Fruit fly (Drosophila melanogaster) whole organism, adult: ENCODE data around the gene fit.
A peak's percentile ranks its signal among the peaks of the same experiment; 100 is the strongest.

Source experiments
- CG11617 ChIP-seq: fragments of 200-800 bp; sonication (Bioruptor generic); optimal IDR thresholded peaks from 2 replicates; lab custom pipeline; 2017; ENCODE audit warnings: mild to moderate bottlenecking, missing biosample characterization, missing genetic modification reagents, missing genetic modification characterization
- CG12768 ChIP-seq: fragments of 200-800 bp; sonication (Bioruptor generic); optimal IDR thresholded peaks from 2 replicates; lab custom pipeline; 2017; ENCODE audit warnings: missing biosample characterization, missing genetic modification characterization, mild to moderate bottlenecking, moderate library complexity, missing genetic modification reagents
- CG14711 ChIP-seq: fragments of 200-800 bp; sonication (Bioruptor generic); optimal IDR thresholded peaks from 2 replicates; lab custom pipeline; 2018; ENCODE audit warnings: missing biosample characterization, mild to moderate bottlenecking, missing genetic modification characterization, moderate library complexity
- CG1620 ChIP-seq: fragments of 200-800 bp; sonication (Bioruptor generic); optimal IDR thresholded peaks from 2 replicates; lab custom pipeline; 2016; ENCODE audit warnings: missing biosample characterization, missing genetic modification characterization
- CG33017 ChIP-seq: fragments of 200-800 bp; sonication (Bioruptor generic); optimal IDR thresholded peaks from 2 replicates; lab custom pipeline; 2018; ENCODE audit warnings: missing biosample characterization, mild to moderate bottlenecking, missing genetic modification characterization, moderate library complexity
- CG5204 ChIP-seq: fragments of 200-800 bp; sonication (Bioruptor generic); optimal IDR thresholded peaks from 2 replicates; lab custom pipeline; 2016; ENCODE audit warnings: missing biosample characterization, missing genetic modification characterization
- CG7045 ChIP-seq: fragments of 200-800 bp; sonication (Bioruptor generic); optimal IDR thresholded peaks from 2 replicates; lab custom pipeline; 2017; ENCODE audit warnings: missing biosample characterization, mild to moderate bottlenecking, missing genetic modification characterization
- CG7101 ChIP-seq: fragments of 200-800 bp; sonication (Bioruptor generic); optimal IDR thresholded peaks from 2 replicates; lab custom pipeline; 2018; ENCODE audit warnings: missing biosample characterization, mild to moderate bottlenecking, missing genetic modification characterization, moderate library complexity
- Clk ChIP-seq: fragments of 200-800 bp; sonication (Bioruptor generic); optimal IDR thresholded peaks from 2 replicates; lab custom pipeline; 2017; ENCODE audit warnings: missing biosample characterization, missing genetic modification characterization
- Crg-1 ChIP-seq: fragments of 200-800 bp; sonication (Bioruptor generic); optimal IDR thresholded peaks from 2 replicates; lab custom pipeline; 2016; ENCODE audit warnings: missing biosample characterization, missing genetic modification characterization
- Hr96 ChIP-seq: fragments of 200-800 bp; sonication (Bioruptor generic); optimal IDR thresholded peaks from 2 replicates; lab custom pipeline; 2016; ENCODE audit warnings: missing biosample characterization, missing genetic modification characterization
- Mnt ChIP-seq: fragments of 200-800 bp; sonication (Bioruptor generic); optimal IDR thresholded peaks from 2 replicates; lab custom pipeline; 2016; ENCODE audit warnings: missing biosample characterization, mild to moderate bottlenecking, missing genetic modification characterization
- bab1 ChIP-seq: fragments of 200-800 bp; sonication (Bioruptor generic); optimal IDR thresholded peaks from 3 replicates; lab custom pipeline; 2019; ENCODE audit warnings: missing biosample characterization, mild to moderate bottlenecking, missing genetic modification characterization, moderate library complexity
- cic ChIP-seq: fragments of 200-800 bp; sonication (Bioruptor generic); optimal IDR thresholded peaks from 2 replicates; lab custom pipeline; 2017; ENCODE audit warnings: missing biosample characterization, mild to moderate bottlenecking, missing genetic modification characterization, moderate library complexity
- cnc ChIP-seq, 2 experiments: fragments of >200 bp; optimal IDR thresholded peaks; 2 replicates each; lab custom pipeline; 2017
- kay ChIP-seq: fragments of 200-800 bp; sonication (Bioruptor generic); peaks from one replicate; lab custom pipeline; 2016; ENCODE audit warnings: missing biosample characterization, missing genetic modification characterization, borderline replicate concordance
- ovo ChIP-seq: fragments of 200-800 bp; sonication (Bioruptor generic); optimal IDR thresholded peaks from 2 replicates; lab custom pipeline; 2016; ENCODE audit warnings: missing biosample characterization, missing genetic modification characterization
- pad ChIP-seq: fragments of 200-800 bp; sonication (Bioruptor generic); optimal IDR thresholded peaks from 3 replicates; lab custom pipeline; 2017; ENCODE audit warnings: missing biosample characterization, missing genetic modification characterization, mild to moderate bottlenecking, moderate library complexity, missing genetic modification reagents
- tj ChIP-seq: fragments of 200-800 bp; sonication (Bioruptor generic); optimal IDR thresholded peaks from 3 replicates; lab custom pipeline; 2017; ENCODE audit warnings: missing biosample characterization, mild to moderate bottlenecking, missing genetic modification characterization, moderate library complexity
- toe ChIP-seq: fragments of 200-800 bp; sonication (Bioruptor generic); optimal IDR thresholded peaks from 2 replicates; lab custom pipeline; 2016; ENCODE audit warnings: missing biosample characterization, missing genetic modification characterization

The fit gene

dm6 chr3R:21878473-21878872 is 5.8 kb downstream of the fit start, which contains the start of gene CG34148:
CG34148 (minus strand) TSS chr3R:21878686.
- TF ChIP-seq Hr96 (GFP tag; lab: Kevin White, UChicago) (no peak), kay (GFP tag; lab: Kevin White, UChicago) (peak; percentile 6)

- TF ChIP-seq kay (GFP tag; lab: Kevin White, UChicago) (no peak), CG14711 (no peak), Crg-1 (GFP tag; lab: Kevin White, UChicago) (no peak), CG12768 (GFP tag; lab: Kevin White, UChicago) (no peak), toe (GFP tag; lab: Kevin White, UChicago) (no peak), CG5204 (GFP tag; lab: Kevin White, UChicago) (no peak), cnc (optimal IDR thresholded peaks at IDR 0.05; lab: Kevin White, UChicago) (no peak), tj (no peak), ovo (GFP tag; lab: Kevin White, UChicago) (no peak)
These were observed 6.6 kb downstream of the fit start, which contains the start of gene P5CDh2 for dm6 chr3R:21877636-21878035. P5CDh2 (plus strand) TSS chr3R:21877936.

- TF ChIP-seq Mnt (GFP tag; lab: Kevin White, UChicago) (peak; percentile 90), CG12768 (GFP tag; lab: Kevin White, UChicago) (peak; percentile 22), CG1620 (GFP tag; lab: Kevin White, UChicago) (no peak), bab1 (GFP tag; lab: Kevin White, UChicago) (peak; percentile 5), CG7045 (peak; percentile 17), CG14711 (peak; percentile 28), CG33017 (tag; lab: Kevin White, UChicago) (peak; percentile 12), cnc (optimal IDR thresholded peaks at IDR 0.05; lab: Kevin White, UChicago) (no peak), CG11617 (GFP tag; lab: Kevin White, UChicago) (peak; percentile 8), ovo (GFP tag; lab: Kevin White, UChicago) (no peak), cic (GFP tag; lab: Kevin White, UChicago) (peak; percentile 9), Hr96 (GFP tag; lab: Kevin White, UChicago) (peak; percentile 58)
These were observed 9.2 kb downstream of the fit start, which contains the start of gene CG6656 for dm6 chr3R:21874982-21875466. CG6656 (plus strand) TSS chr3R:21875293.

- no peak for TF ChIP-seq CG33017 (tag; lab: Kevin White, UChicago)
- TF ChIP-seq cic (GFP tag; lab: Kevin White, UChicago): no peak
- TF ChIP-seq cnc (optimal IDR thresholded peaks at IDR 0.05; lab: Kevin White, UChicago): no peak
- no peak for TF ChIP-seq Mnt (GFP tag; lab: Kevin White, UChicago)
- TF ChIP-seq kay (GFP tag; lab: Kevin White, UChicago): peak; percentile 34
- TF ChIP-seq CG12768 (GFP tag; lab: Kevin White, UChicago): no peak
- no peak for TF ChIP-seq Crg-1 (GFP tag; lab: Kevin White, UChicago)
These were observed 10.8 kb downstream of the fit start, which contains the start of gene CG31178 for dm6 chr3R:21873439-21873838. CG31178 (plus strand) TSS chr3R:21873739.

- TF ChIP-seq kay (GFP tag; lab: Kevin White, UChicago) (peak; percentile 72), CG12768 (GFP tag; lab: Kevin White, UChicago) (no peak), cic (GFP tag; lab: Kevin White, UChicago) (peak; percentile 52)
These were observed 12.8 kb downstream of the fit start for dm6 chr3R:21871348-21871940.

- peak; percentile 95 for TF ChIP-seq CG5204 (GFP tag; lab: Kevin White, UChicago)
- peak; percentile 86 for TF ChIP-seq CG1620 (GFP tag; lab: Kevin White, UChicago)
- TF ChIP-seq kay (GFP tag; lab: Kevin White, UChicago): peak; percentile 97
- peak; percentile 88 for TF ChIP-seq Mnt (GFP tag; lab: Kevin White, UChicago)
- TF ChIP-seq ovo (GFP tag; lab: Kevin White, UChicago): peak; percentile 87
- peak; percentile 93 for TF ChIP-seq CG33017 (tag; lab: Kevin White, UChicago)
- peak; percentile 88 for TF ChIP-seq Crg-1 (GFP tag; lab: Kevin White, UChicago)
- peak; percentile 95 for TF ChIP-seq Hr96 (GFP tag; lab: Kevin White, UChicago)
- peak; percentile 98 for TF ChIP-seq bab1 (GFP tag; lab: Kevin White, UChicago)
- peak; percentile 95 for TF ChIP-seq CG12768 (GFP tag; lab: Kevin White, UChicago)
- peak; percentile 90 for TF ChIP-seq CG14711
- peak; percentile 91 for TF ChIP-seq toe (GFP tag; lab: Kevin White, UChicago)
- TF ChIP-seq CG7045: peak; percentile 97
- peak; percentile 93 for TF ChIP-seq pad (GFP tag; lab: Kevin White, UChicago)
- peak; percentile 96 for TF ChIP-seq CG11617 (GFP tag; lab: Kevin White, UChicago)
- TF ChIP-seq cnc (optimal IDR thresholded peaks at IDR 0.05; lab: Kevin White, UChicago): no peak
- peak; percentile 90 for TF ChIP-seq tj
- peak; percentile 96 for TF ChIP-seq CG7101
- peak; percentile 90 for TF ChIP-seq cic (GFP tag; lab: Kevin White, UChicago)
- TF ChIP-seq Clk (GFP tag; lab: Kevin White, UChicago): peak; percentile 94
These were observed 13.9 kb downstream of the fit start, which contains the start of gene CG31431 for dm6 chr3R:21870158-21870971. CG31431 (plus strand) TSS chr3R:21870681.
